Worm (Caenorhabditis elegans) whole organism, L4/young adult: ENCODE results near the gene lis-1.

Experiments
- W03F9.2 ChIP-seq: fragments of 150-350 bp; optimal IDR thresholded peaks from 2 replicates; lab custom pipeline; 2014; ENCODE audit warnings: missing biosample characterization, missing genetic modification characterization
- dao-5 ChIP-seq: sonication (generic microtip); optimal IDR thresholded peaks from 2 replicates; lab custom pipeline; 2016; ENCODE audit warnings: missing genotype, missing genetic modification characterization, moderate library complexity, missing compliant biosample characterization
- him-1 ChIP-seq: sonication (generic microtip); optimal IDR thresholded peaks from 2 replicates; lab custom pipeline; 2016; ENCODE audit warnings: missing genotype, missing genetic modification reagents, missing genetic modification characterization, missing compliant biosample characterization

Gene lis-1

ce11 chrIII:13348891-13349290 is 27.6 kb downstream of the lis-1 start:
- TF ChIP-seq dao-5 (tag; lab: Kevin White, UChicago) (no peak), W03F9.2 (tag; lab: Kevin White, UChicago) (no peak), him-1 (tag; lab: Kevin White, UChicago) (no peak)

ce11 chrIII:13347782-13348327 is 28.7 kb downstream of the lis-1 start:
- TF ChIP-seq him-1 (tag; lab: Kevin White, UChicago) (no peak), W03F9.2 (tag; lab: Kevin White, UChicago) (no peak), dao-5 (tag; lab: Kevin White, UChicago) (no peak)

- TF ChIP-seq dao-5 (tag; lab: Kevin White, UChicago): no peak
- no peak for TF ChIP-seq him-1 (tag; lab: Kevin White, UChicago)
- no peak for TF ChIP-seq W03F9.2 (tag; lab: Kevin White, UChicago)
These were observed 29.7 kb downstream of the lis-1 start, which contains the start of gene mtm-6 for ce11 chrIII:13346785-13347184. TSS of gene mtm-6 (plus strand) at chrIII:13347085.

ce11 chrIII:13344538-13345136 is 31.9 kb downstream of the lis-1 start, which contains the start of gene acaa-2:
TSS of gene acaa-2 (plus strand) at chrIII:13344937.
- TF ChIP-seq dao-5 (tag; lab: Kevin White, UChicago) (peak; percentile 27), him-1 (tag; lab: Kevin White, UChicago) (no peak), W03F9.2 (tag; lab: Kevin White, UChicago) (peak; percentile 10)

ce11 chrIII:13343562-13344139 is 32.9 kb downstream of the lis-1 start:
- TF ChIP-seq W03F9.2 (tag; lab: Kevin White, UChicago): no peak
- TF ChIP-seq dao-5 (tag; lab: Kevin White, UChicago): no peak
- no peak for TF ChIP-seq him-1 (tag; lab: Kevin White, UChicago)

ce11 chrIII:13343117-13343516 is 33.4 kb downstream of the lis-1 start, which contains the start of gene ife-1:
TSS of gene ife-1 (plus strand) at chrIII:13343417.
- TF ChIP-seq dao-5 (tag; lab: Kevin White, UChicago) (no peak), him-1 (tag; lab: Kevin White, UChicago) (no peak), W03F9.2 (tag; lab: Kevin White, UChicago) (no peak)

ce11 chrIII:13342079-13342734 is 34.3 kb downstream of the lis-1 start, which contains the start of gene dro-1:
TSS of gene dro-1 (plus strand) at chrIII:13342684.
- TF ChIP-seq dao-5 (tag; lab: Kevin White, UChicago) (no peak), W03F9.2 (tag; lab: Kevin White, UChicago) (no peak), him-1 (tag; lab: Kevin White, UChicago) (no peak)

ce11 chrIII:13341275-13341626 is 35.3 kb downstream of the lis-1 start, which contains the start of gene nud-1:
TSS of gene nud-1 (plus strand) at chrIII:13341527.
- no peak for TF ChIP-seq him-1 (tag; lab: Kevin White, UChicago)
- TF ChIP-seq W03F9.2 (tag; lab: Kevin White, UChicago): no peak
- TF ChIP-seq dao-5 (tag; lab: Kevin White, UChicago): no peak

- peak; percentile 25 for TF ChIP-seq W03F9.2 (tag; lab: Kevin White, UChicago)
- no peak for TF ChIP-seq him-1 (tag; lab: Kevin White, UChicago)
These were observed 35.8 kb downstream of the lis-1 start for ce11 chrIII:13340504-13341274.

ce11 chrIII:13339672-13340071 is 36.8 kb downstream of the lis-1 start, which contains the start of gene F53A2.3:
TSS of gene F53A2.3 (minus strand) at chrIII:13339772.
- TF ChIP-seq dao-5 (tag; lab: Kevin White, UChicago): no peak
- TF ChIP-seq W03F9.2 (tag; lab: Kevin White, UChicago): no peak
- TF ChIP-seq him-1 (tag; lab: Kevin White, UChicago): no peak

- TF ChIP-seq him-1 (tag; lab: Kevin White, UChicago): no peak
- no peak for TF ChIP-seq dao-5 (tag; lab: Kevin White, UChicago)
- no peak for TF ChIP-seq W03F9.2 (tag; lab: Kevin White, UChicago)
These were observed 42.8 kb downstream of the lis-1 start, which contains the start of gene sdz-20 for ce11 chrIII:13333754-13334153. TSS of gene sdz-20 (plus strand) at chrIII:13334054.

- TF ChIP-seq him-1 (tag; lab: Kevin White, UChicago): no peak
- TF ChIP-seq W03F9.2 (tag; lab: Kevin White, UChicago): no peak
- no peak for TF ChIP-seq dao-5 (tag; lab: Kevin White, UChicago)
These were observed 47.6 kb downstream of the lis-1 start for ce11 chrIII:13328911-13329310.
